Worm (Caenorhabditis elegans) whole organism, L2 larva: Measurements from ENCODE around the gene ZK1248.17.

Source experiments
- C34F6.9 ChIP-seq: fragments of 150-350 bp; optimal IDR thresholded peaks from 2 replicates; lab custom pipeline; 2014; ENCODE audit warnings: missing biosample characterization, missing genetic modification characterization
- F13H6.1 ChIP-seq: sonication (generic microtip); optimal IDR thresholded peaks from 2 replicates; lab custom pipeline; 2016; ENCODE audit warnings: missing genetic modification characterization, missing compliant biosample characterization
- R02D3.7 ChIP-seq: fragments of 150-350 bp; optimal IDR thresholded peaks from 2 replicates; lab custom pipeline; 2014; ENCODE audit warnings: missing biosample characterization, missing genetic modification characterization
- Y55F3AM.14 ChIP-seq: fragments of 200-800 bp; sonication (Bioruptor generic); optimal IDR thresholded peaks from 2 replicates; lab custom pipeline; 2018; ENCODE audit warnings: mild to moderate bottlenecking, missing genetic modification characterization, missing compliant biosample characterization
- alr-1 ChIP-seq: fragments of 150-350 bp; optimal IDR thresholded peaks from 2 replicates; lab custom pipeline; 2014; ENCODE audit warnings: missing biosample characterization, missing genetic modification characterization
- aly-2 ChIP-seq: fragments of 150-350 bp; optimal IDR thresholded peaks from 2 replicates; lab custom pipeline; 2014; ENCODE audit warnings: missing biosample characterization, missing genetic modification characterization
- ama-1 ChIP-seq: fragments of 150-350 bp; optimal IDR thresholded peaks from 2 replicates; lab custom pipeline; 2018; ENCODE audit warnings: inconsistent platforms
- blmp-1 ChIP-seq: sonication (generic microtip); optimal IDR thresholded peaks from 2 replicates; lab custom pipeline; 2017; ENCODE audit warnings: missing genetic modification characterization, mild to moderate bottlenecking, missing compliant biosample characterization, antibody characterized with exemption, moderate library complexity; ENCODE audit not compliant: insufficient read depth
- crh-2 ChIP-seq: sonication (generic microtip); optimal IDR thresholded peaks from 2 replicates; lab custom pipeline; 2017; ENCODE audit warnings: missing biosample characterization, missing genetic modification characterization
- dmd-4 ChIP-seq: sonication (generic microtip); optimal IDR thresholded peaks from 2 replicates; lab custom pipeline; 2017; ENCODE audit warnings: missing biosample characterization, missing genetic modification characterization
- egl-27 ChIP-seq: sonication (generic microtip); optimal IDR thresholded peaks from 3 replicates; lab custom pipeline; 2017; ENCODE audit warnings: missing biosample characterization, missing genetic modification reagents, missing genetic modification characterization
- elt-3 ChIP-seq: sonication (generic microtip); optimal IDR thresholded peaks from 2 replicates; lab custom pipeline; 2017; ENCODE audit warnings: missing biosample characterization, missing genetic modification characterization
- fos-1 ChIP-seq: fragments of 150-350 bp; optimal IDR thresholded peaks from 2 replicates; lab custom pipeline; 2014; ENCODE audit warnings: missing biosample characterization, missing genetic modification characterization
- gmeb-1 ChIP-seq: fragments of 150-350 bp; optimal IDR thresholded peaks from 2 replicates; lab custom pipeline; 2014; ENCODE audit warnings: missing biosample characterization, missing genetic modification characterization
- lin-11 ChIP-seq: fragments of 150-350 bp; sonication (generic microtip); optimal IDR thresholded peaks from 2 replicates; lab custom pipeline; 2014; ENCODE audit warnings: missing biosample characterization, missing genetic modification characterization, inconsistent platforms, mixed read lengths
- lin-13 ChIP-seq: fragments of 150-350 bp; optimal IDR thresholded peaks from 2 replicates; lab custom pipeline; 2014; ENCODE audit warnings: missing biosample characterization, missing genetic modification reagents, missing genetic modification characterization
- lin-39 ChIP-seq: fragments of 150-350 bp; optimal IDR thresholded peaks from 2 replicates; lab custom pipeline; 2014; ENCODE audit warnings: missing biosample characterization, missing genetic modification reagents, missing genetic modification characterization
- lsy-2 ChIP-seq, 2 experiments: fragments of 150-350 bp in 1 of 2; sonication (generic microtip) in 1 of 2; optimal IDR thresholded peaks; 2 replicates each; lab custom pipeline; 2014 to 2017; ENCODE audit warnings: missing biosample characterization in 2 of 2, missing genetic modification characterization in 2 of 2
- mbf-1 ChIP-seq: sonication (generic microtip); optimal IDR thresholded peaks from 2 replicates; lab custom pipeline; 2017; ENCODE audit warnings: missing biosample characterization, missing genetic modification characterization
- mdl-1 ChIP-seq, 2 experiments: fragments of 150-350 bp in 1 of 2; sonication (generic microtip) in 1 of 2; optimal IDR thresholded peaks; 2 replicates each; lab custom pipeline; 2017; ENCODE audit warnings: missing biosample characterization in 2 of 2, missing genetic modification characterization in 2 of 2
- nhr-11 ChIP-seq: fragments of 150-350 bp; optimal IDR thresholded peaks from 2 replicates; lab custom pipeline; 2014; ENCODE audit warnings: missing biosample characterization, missing genetic modification characterization
- nhr-12 ChIP-seq: fragments of 150-350 bp; optimal IDR thresholded peaks from 2 replicates; lab custom pipeline; 2014; ENCODE audit warnings: missing biosample characterization, missing genetic modification characterization
- nhr-129 ChIP-seq: fragments of 150-350 bp; optimal IDR thresholded peaks from 2 replicates; lab custom pipeline; 2014; ENCODE audit warnings: missing biosample characterization, missing genetic modification characterization
- nhr-237 ChIP-seq: fragments of 150-350 bp; optimal IDR thresholded peaks from 2 replicates; lab custom pipeline; 2014; ENCODE audit warnings: missing biosample characterization, missing genetic modification characterization
- nhr-25 ChIP-seq: fragments of 150-350 bp; sonication (generic microtip); optimal IDR thresholded peaks from 3 replicates; lab custom pipeline; 2014; ENCODE audit warnings: missing biosample characterization, missing genetic modification characterization
- nhr-6 ChIP-seq: fragments of 150-350 bp; optimal IDR thresholded peaks from 2 replicates; lab custom pipeline; 2014; ENCODE audit warnings: missing biosample characterization, missing genetic modification characterization
- nhr-77 ChIP-seq: fragments of 150-350 bp; optimal IDR thresholded peaks from 2 replicates; lab custom pipeline; 2014; ENCODE audit warnings: missing biosample characterization, missing genetic modification characterization
- sem-4 ChIP-seq: fragments of 150-350 bp; optimal IDR thresholded peaks from 2 replicates; lab custom pipeline; 2014; ENCODE audit warnings: missing biosample characterization, missing genetic modification reagents, missing genetic modification characterization
- skn-1 ChIP-seq: sonication (generic microtip); optimal IDR thresholded peaks from 2 replicates; lab custom pipeline; 2017; ENCODE audit warnings: missing biosample characterization, missing genetic modification characterization
- sma-3 ChIP-seq: sonication (generic microtip); optimal IDR thresholded peaks from 2 replicates; lab custom pipeline; 2016; ENCODE audit warnings: missing genetic modification reagents, missing genetic modification characterization, missing compliant biosample characterization
- snpc-4 ChIP-seq: fragments of 150-350 bp; optimal IDR thresholded peaks from 2 replicates; lab custom pipeline; 2014; ENCODE audit warnings: missing biosample characterization, missing genetic modification characterization
- unc-39 ChIP-seq: fragments of 150-350 bp; optimal IDR thresholded peaks from 2 replicates; lab custom pipeline; 2014; ENCODE audit warnings: missing biosample characterization, missing genetic modification characterization
- unc-55 ChIP-seq: fragments of 150-350 bp; sonication (generic microtip); optimal IDR thresholded peaks from 3 replicates; lab custom pipeline; 2014; ENCODE audit warnings: missing biosample characterization, missing genetic modification reagents, missing genetic modification characterization
- unc-62 ChIP-seq: fragments of 150-350 bp; optimal IDR thresholded peaks from 2 replicates; lab custom pipeline; 2014; ENCODE audit warnings: missing biosample characterization, missing genetic modification reagents, missing genetic modification characterization
- ztf-1 ChIP-seq: fragments of 200-800 bp; sonication (Bioruptor generic); conservative IDR thresholded peaks from 2 replicates; pipeline ENCODE4 v1.3.6; 2022; ENCODE audit warnings: missing genetic modification characterization, missing compliant biosample characterization
- ztf-11 ChIP-seq: sonication (generic microtip); optimal IDR thresholded peaks from 2 replicates; lab custom pipeline; 2017; ENCODE audit warnings: missing biosample characterization, missing genetic modification characterization

Gene ZK1248.17

DNA sequence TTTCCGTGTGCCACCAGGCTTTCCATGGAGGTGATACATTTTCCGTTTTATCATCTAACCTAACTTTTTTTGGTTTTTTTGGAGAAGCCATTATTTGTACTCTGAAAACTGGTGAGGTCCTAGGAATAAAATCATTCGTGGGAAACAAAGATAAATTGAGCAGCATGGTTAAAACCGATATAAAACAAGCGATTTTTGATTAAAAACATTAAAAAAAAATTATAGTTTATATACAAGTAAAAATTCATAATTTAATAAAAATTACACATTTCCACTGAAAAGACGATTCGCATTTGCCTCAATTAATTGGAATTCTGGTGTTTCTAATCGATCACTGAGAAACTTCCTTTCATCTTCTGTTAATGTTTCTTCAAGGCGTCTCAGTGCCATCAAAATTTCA is 6.9 kb downstream of the ZK1248.17 start, which contains the start of gene ZK1248.15:
TSS of gene ZK1248.15 (minus strand) at position 101 of the 400 bp plus-strand sequence.
- TF ChIP-seq R02D3.7 (tag; lab: Kevin White, UChicago) (no peak), nhr-237 (tag; lab: Kevin White, UChicago) (no peak), lin-13 (GFP tag; lab: Kevin White, UChicago) (no peak), skn-1 (tag; lab: Kevin White, UChicago) (no peak), nhr-129 (tag; lab: Kevin White, UChicago) (no peak), lin-11 (tag; lab: Kevin White, UChicago) (no peak), unc-39 (no peak), egl-27 (tag; lab: Kevin White, UChicago) (no peak), elt-3 (no peak), lsy-2 (tag; optimal IDR thresholded peaks at IDR 0.05; lab: Kevin White, UChicago) (no peak), unc-55 (GFP tag; lab: Kevin White, UChicago) (no peak), lin-39 (tag; lab: Kevin White, UChicago) (no peak), F13H6.1 (no peak), C34F6.9 (tag; lab: Kevin White, UChicago) (no peak), nhr-12 (tag; lab: Kevin White, UChicago) (no peak), mdl-1 (tag; optimal IDR thresholded peaks at IDR 0.05; lab: Kevin White, UChicago) (no peak), snpc-4 (tag; lab: Kevin White, UChicago) (no peak), ama-1 (lab: Kevin White, UChicago) (no peak)

DNA sequence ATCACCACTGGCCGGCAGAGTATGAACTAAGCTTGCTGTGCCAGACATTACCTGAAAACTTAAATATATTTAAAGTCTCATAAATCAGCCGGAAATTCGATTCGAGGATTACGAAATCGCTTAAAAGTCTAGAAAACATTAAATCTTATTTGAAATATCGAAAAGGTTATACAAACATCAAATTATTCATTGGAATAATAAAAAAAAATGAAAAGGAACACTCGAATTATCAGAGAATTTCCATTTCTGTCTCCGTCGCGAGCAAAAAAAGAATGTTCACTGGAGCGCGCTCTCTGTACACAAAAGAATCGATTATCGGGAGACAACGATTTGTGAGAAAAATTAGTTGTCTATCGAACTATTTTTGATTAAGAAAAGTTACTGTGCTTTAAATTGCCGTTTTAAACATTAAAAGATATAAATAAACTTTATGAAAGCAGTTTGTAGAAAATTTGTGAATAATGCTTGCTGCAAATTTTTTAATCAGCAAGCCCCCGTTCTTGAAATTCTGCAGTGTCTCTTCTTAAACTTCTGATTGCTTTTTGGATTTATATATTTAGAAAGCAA is 9.1 kb downstream of the ZK1248.17 start, which contains the start of gene fzo-1:
TSS of gene fzo-1 (minus strand) at position 51 of the 567 bp plus-strand sequence.
- TF ChIP-seq nhr-129 (tag; lab: Kevin White, UChicago): peak; percentile 3
- peak; percentile 73 for TF ChIP-seq unc-55 (GFP tag; lab: Kevin White, UChicago)
- peak; percentile 15 for TF ChIP-seq crh-2 (tag; lab: Kevin White, UChicago)
- peak; percentile 65 for TF ChIP-seq sma-3 (GFP tag; lab: Kevin White, UChicago)
- no peak for TF ChIP-seq ztf-1 (GFP tag; lab: Robert Waterston, UW)
- TF ChIP-seq F13H6.1: peak; percentile 21
- no peak for TF ChIP-seq lin-39 (tag; lab: Kevin White, UChicago)
- peak; percentile 81 for TF ChIP-seq C34F6.9 (tag; lab: Kevin White, UChicago)
- peak in 1 of 2 experiments; percentile 68 for TF ChIP-seq lsy-2 (tag; optimal IDR thresholded peaks at IDR 0.05; lab: Kevin White, UChicago)

- TF ChIP-seq skn-1 (tag; lab: Kevin White, UChicago) (no peak), sma-3 (GFP tag; lab: Kevin White, UChicago) (no peak), sem-4 (tag; lab: Kevin White, UChicago) (no peak), blmp-1 (tag; lab: Kevin White, UChicago) (no peak), R02D3.7 (tag; lab: Kevin White, UChicago) (no peak), C34F6.9 (tag; lab: Kevin White, UChicago) (no peak), mdl-1 (tag; optimal IDR thresholded peaks at IDR 0.05; lab: Kevin White, UChicago) (no peak), nhr-12 (tag; lab: Kevin White, UChicago) (no peak), Y55F3AM.14 (GFP tag; lab: Kevin White, UChicago) (no peak), unc-62 (no peak), nhr-11 (tag; lab: Kevin White, UChicago) (no peak), dmd-4 (tag; lab: Kevin White, UChicago) (no peak), aly-2 (no peak), nhr-25 (tag; lab: Kevin White, UChicago) (no peak), nhr-129 (tag; lab: Kevin White, UChicago) (no peak), crh-2 (tag; lab: Kevin White, UChicago) (no peak), fos-1 (tag; lab: Kevin White, UChicago) (no peak)
- TF ChIP-seq, all 48 proteins: peak for 0
Observed at ce11 chrII:5835146-5835545, 10.2 kb downstream of the ZK1248.17 start.

DNA sequence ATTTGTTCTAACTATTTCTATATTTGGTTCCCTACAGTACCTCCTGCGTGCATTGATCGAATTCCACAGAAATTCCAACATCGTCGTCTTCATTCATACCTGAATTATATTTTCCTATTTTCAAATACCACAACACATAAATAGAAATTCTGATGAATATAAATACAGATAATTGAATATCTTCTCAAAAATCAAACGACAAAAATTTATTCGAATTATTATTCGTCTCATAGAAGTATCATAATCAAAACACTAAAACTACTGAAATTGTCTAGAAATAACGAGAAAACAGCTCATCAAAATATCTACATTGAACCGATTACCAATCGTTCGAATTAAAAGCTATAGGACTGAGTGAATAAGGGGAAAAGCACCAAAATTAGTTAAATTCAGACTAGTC is 12.2 kb downstream of the ZK1248.17 start, which contains the start of gene gtap-1:
TSS of gene gtap-1 (minus strand) at position 101 of the 400 bp plus-strand sequence.
- TF ChIP-seq unc-55 (GFP tag; lab: Kevin White, UChicago): no peak
- no peak for TF ChIP-seq Y55F3AM.14 (GFP tag; lab: Kevin White, UChicago)
- no peak for TF ChIP-seq lin-39 (tag; lab: Kevin White, UChicago)
- TF ChIP-seq nhr-11 (tag; lab: Kevin White, UChicago): no peak
- TF ChIP-seq gmeb-1: no peak

ce11 chrII:5831373-5831772 is 14.0 kb downstream of the ZK1248.17 start:
- no peak for TF ChIP-seq nhr-6 (tag; lab: Kevin White, UChicago)
- TF ChIP-seq ztf-11 (tag; lab: Kevin White, UChicago): no peak
- no peak for TF ChIP-seq alr-1
- TF ChIP-seq nhr-77 (tag; lab: Kevin White, UChicago): no peak
- TF ChIP-seq ama-1 (lab: Kevin White, UChicago): no peak
- TF ChIP-seq crh-2 (tag; lab: Kevin White, UChicago): no peak
- TF ChIP-seq nhr-12 (tag; lab: Kevin White, UChicago): no peak
- TF ChIP-seq mbf-1 (tag; lab: Kevin White, UChicago): no peak
- no peak for TF ChIP-seq nhr-25 (tag; lab: Kevin White, UChicago)
